Fruit fly (Drosophila melanogaster) Kc167 (cell line): ENCODE data around the gene CG34002.

Experiments
- psq ChIP-seq: fragments of >200 bp; optimal IDR thresholded peaks from 2 replicates; lab custom pipeline; 2017; ENCODE audit warnings: missing external identifiers
- ttk ChIP-seq: sonication (Bioruptor generic); optimal IDR thresholded peaks from 2 replicates; lab custom pipeline; 2017; ENCODE audit warnings: missing external identifiers

DNA sequence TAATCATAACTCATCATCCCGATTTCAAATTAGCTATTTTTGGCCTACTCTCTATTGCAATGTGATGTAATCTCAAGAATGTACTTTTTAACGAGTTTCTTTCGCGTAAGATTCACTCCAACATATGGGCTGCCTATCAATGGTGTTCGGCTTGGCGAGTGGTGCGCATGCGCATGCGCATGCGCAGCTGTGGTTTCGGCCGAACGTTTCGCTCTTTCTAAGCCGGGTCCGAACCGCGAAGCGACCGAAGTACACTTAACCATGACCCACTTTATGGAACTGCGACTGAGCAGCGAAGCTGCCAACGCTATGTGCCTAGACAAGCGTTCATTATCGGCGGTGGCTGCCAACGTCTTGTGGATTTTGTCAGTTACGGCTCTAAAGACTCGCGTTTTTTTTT lies 35.4 kb downstream of the CG34002 start:
- TF ChIP-seq psq (lab: Kevin White, UChicago) (no peak), ttk (no peak)
